Worm (Caenorhabditis elegans): Measurements from ENCODE around the gene nfi-1.

Gene nfi-1

ce11 chrII:7534369-7534768 lies 3.6 kb upstream of the nfi-1 start, which contains the start of gene wrt-10:
Gene wrt-10, minus strand, starts transcription at chrII:7534563.
- TF ChIP-seq hnd-1 (tag; optimal IDR thresholded peaks at IDR 0.05) (no peak), ama-1 (optimal IDR thresholded peaks at IDR 0.05) (no peak), sea-1 (GFP tag; conservative IDR thresholded peaks at IDR 0.05) (no peak), ceh-13 (GFP tag; optimal IDR thresholded peaks at IDR 0.05) (no peak), pes-1 (GFP tag; IDR thresholded peaks at IDR 0.05) (no peak), ets-7 (tag; optimal IDR thresholded peaks at IDR 0.05) (no peak), ceh-36 (tag; optimal IDR thresholded peaks at IDR 0.05) (no peak), hmbx-1 (tag; optimal IDR thresholded peaks at IDR 0.05) (no peak), hmg-4 (GFP tag; optimal IDR thresholded peaks at IDR 0.05) (no peak), tbx-37 (GFP tag; conservative IDR thresholded peaks at IDR 0.05) (no peak), flt-1 (GFP tag; IDR thresholded peaks at IDR 0.05) (no peak), tra-4 (tag; optimal IDR thresholded peaks at IDR 0.05) (no peak), F13C5.2 (tag; optimal IDR thresholded peaks at IDR 0.05) (no peak)

- TF ChIP-seq ama-1 (optimal IDR thresholded peaks at IDR 0.05) (no peak), flt-1 (GFP tag; IDR thresholded peaks at IDR 0.05) (no peak), tbx-37 (GFP tag; conservative IDR thresholded peaks at IDR 0.05) (no peak), sea-1 (GFP tag; conservative IDR thresholded peaks at IDR 0.05) (no peak), pes-1 (GFP tag; IDR thresholded peaks at IDR 0.05) (no peak), hnd-1 (tag; optimal IDR thresholded peaks at IDR 0.05) (no peak), aly-1 (tag; optimal IDR thresholded peaks at IDR 0.05) (no peak)
Measured at ce11 chrII:7534934-7535333, 3.0 kb upstream of the nfi-1 start, which contains the start of gene ZK1290.13. Gene ZK1290.13, plus strand, starts transcription at chrII:7535006.

- no peak for TF ChIP-seq tbx-37 (GFP tag; conservative IDR thresholded peaks at IDR 0.05)
- no peak for TF ChIP-seq ceh-13 (GFP tag; optimal IDR thresholded peaks at IDR 0.05)
- TF ChIP-seq scrt-1 (GFP tag; IDR thresholded peaks at IDR 0.05), result no peak
- TF ChIP-seq pes-1 (GFP tag; IDR thresholded peaks at IDR 0.05), result no peak
Measured at ce11 chrII:7542952-7543351, 5.0 kb downstream of the nfi-1 start.

- no peak for TF ChIP-seq tbx-11 (GFP tag; IDR thresholded peaks at IDR 0.05)
- TF ChIP-seq ets-7 (tag; optimal IDR thresholded peaks at IDR 0.05), result no peak
- no peak for TF ChIP-seq hmg-4 (GFP tag; optimal IDR thresholded peaks at IDR 0.05)
- no peak for TF ChIP-seq hnd-1 (tag; optimal IDR thresholded peaks at IDR 0.05)
- no peak for TF ChIP-seq flt-1 (GFP tag; IDR thresholded peaks at IDR 0.05)
- no peak for TF ChIP-seq F13C5.2 (tag; optimal IDR thresholded peaks at IDR 0.05)
- no peak for TF ChIP-seq ceh-36 (tag; optimal IDR thresholded peaks at IDR 0.05)
- no peak for TF ChIP-seq pes-1 (GFP tag; IDR thresholded peaks at IDR 0.05)
- TF ChIP-seq tra-4 (tag; optimal IDR thresholded peaks at IDR 0.05), result no peak
- no peak for TF ChIP-seq hmbx-1 (tag; optimal IDR thresholded peaks at IDR 0.05)
- TF ChIP-seq scrt-1 (GFP tag; IDR thresholded peaks at IDR 0.05), result no peak
- no peak for TF ChIP-seq sea-1 (GFP tag; conservative IDR thresholded peaks at IDR 0.05)
Measured at ce11 chrII:7543808-7544207, 5.8 kb downstream of the nfi-1 start, which contains the start of gene rol-8. Gene rol-8, plus strand, starts transcription at chrII:7544108.

- no peak for TF ChIP-seq tra-4 (tag; optimal IDR thresholded peaks at IDR 0.05)
- no peak for TF ChIP-seq hmg-4 (GFP tag; optimal IDR thresholded peaks at IDR 0.05)
- no peak for TF ChIP-seq ceh-36 (tag; optimal IDR thresholded peaks at IDR 0.05)
- TF ChIP-seq tbx-37 (GFP tag; conservative IDR thresholded peaks at IDR 0.05), result no peak
- TF ChIP-seq B0310.2 (tag; optimal IDR thresholded peaks at IDR 0.05), result no peak
- no peak for TF ChIP-seq hnd-1 (tag; optimal IDR thresholded peaks at IDR 0.05)
- no peak for TF ChIP-seq ets-7 (tag; optimal IDR thresholded peaks at IDR 0.05)
- TF ChIP-seq F13C5.2 (tag; optimal IDR thresholded peaks at IDR 0.05), result no peak
- TF ChIP-seq pes-1 (GFP tag; IDR thresholded peaks at IDR 0.05), result no peak
- TF ChIP-seq sea-1 (GFP tag; conservative IDR thresholded peaks at IDR 0.05), result no peak
- TF ChIP-seq ama-1 (optimal IDR thresholded peaks at IDR 0.05), result no peak
- no peak for TF ChIP-seq hmbx-1 (tag; optimal IDR thresholded peaks at IDR 0.05)
- TF ChIP-seq aly-1 (tag; optimal IDR thresholded peaks at IDR 0.05), result no peak
- no peak for TF ChIP-seq scrt-1 (GFP tag; IDR thresholded peaks at IDR 0.05)
- no peak for TF ChIP-seq ceh-13 (GFP tag; optimal IDR thresholded peaks at IDR 0.05)
- TF ChIP-seq tbx-11 (GFP tag; IDR thresholded peaks at IDR 0.05), result no peak
- no peak for TF ChIP-seq flt-1 (GFP tag; IDR thresholded peaks at IDR 0.05)
Measured at ce11 chrII:7544782-7545181, 6.8 kb downstream of the nfi-1 start.

ce11 chrII:7545364-7545763 lies 7.4 kb downstream of the nfi-1 start:
- TF ChIP-seq ceh-36 (tag; optimal IDR thresholded peaks at IDR 0.05), result no peak
- TF ChIP-seq sea-1 (GFP tag; conservative IDR thresholded peaks at IDR 0.05), result no peak

ce11 chrII:7547269-7547668 lies 9.3 kb downstream of the nfi-1 start:
- TF ChIP-seq B0310.2 (tag; optimal IDR thresholded peaks at IDR 0.05), result no peak

ce11 chrII:7548044-7548443 lies 10.1 kb downstream of the nfi-1 start, which contains the start of gene fbxa-224:
Gene fbxa-224, minus strand, starts transcription at chrII:7548144.
- TF ChIP-seq tra-4 (tag; optimal IDR thresholded peaks at IDR 0.05) (no peak), ama-1 (optimal IDR thresholded peaks at IDR 0.05) (no peak), ceh-13 (GFP tag; optimal IDR thresholded peaks at IDR 0.05) (no peak)

- TF ChIP-seq ets-7 (tag; optimal IDR thresholded peaks at IDR 0.05), result no peak
- no peak for TF ChIP-seq hmbx-1 (tag; optimal IDR thresholded peaks at IDR 0.05)
- no peak for TF ChIP-seq tbx-11 (GFP tag; IDR thresholded peaks at IDR 0.05)
- no peak for TF ChIP-seq hmg-4 (GFP tag; optimal IDR thresholded peaks at IDR 0.05)
- TF ChIP-seq hnd-1 (tag; optimal IDR thresholded peaks at IDR 0.05), result no peak
- no peak for TF ChIP-seq tbx-37 (GFP tag; conservative IDR thresholded peaks at IDR 0.05)
- TF ChIP-seq ceh-36 (tag; optimal IDR thresholded peaks at IDR 0.05), result no peak
- TF ChIP-seq aly-1 (tag; optimal IDR thresholded peaks at IDR 0.05), result no peak
- no peak for TF ChIP-seq ama-1 (optimal IDR thresholded peaks at IDR 0.05)
- no peak for TF ChIP-seq tra-4 (tag; optimal IDR thresholded peaks at IDR 0.05)
- no peak for TF ChIP-seq flt-1 (GFP tag; IDR thresholded peaks at IDR 0.05)
- TF ChIP-seq B0310.2 (tag; optimal IDR thresholded peaks at IDR 0.05), result no peak
- TF ChIP-seq pes-1 (GFP tag; IDR thresholded peaks at IDR 0.05), result no peak
- no peak for TF ChIP-seq F13C5.2 (tag; optimal IDR thresholded peaks at IDR 0.05)
Measured at ce11 chrII:7549035-7549434, 11.1 kb downstream of the nfi-1 start, which contains the start of gene tph-1. Gene tph-1, plus strand, starts transcription at chrII:7549335.
